Worm (Caenorhabditis elegans) whole organism, young adult: ENCODE data around the gene R05H5.7.

Experiments
- B0261.1 ChIP-seq: sonication (generic microtip); optimal IDR thresholded peaks from 2 replicates; lab custom pipeline; 2016; ENCODE audit warnings: mild to moderate bottlenecking, missing genetic modification characterization, moderate library complexity, missing compliant biosample characterization
- C06A6.2 ChIP-seq: fragments of 200-800 bp; sonication (Bioruptor generic); conservative IDR thresholded peaks from 2 replicates; pipeline ENCODE4 v1.3.6; 2022; ENCODE audit warnings: missing genetic modification characterization, missing compliant biosample characterization
- F10E7.11 ChIP-seq: sonication (generic microtip); optimal IDR thresholded peaks from 2 replicates; lab custom pipeline; 2017; ENCODE audit warnings: mild to moderate bottlenecking, missing genetic modification characterization, moderate library complexity, missing compliant biosample characterization
- F33H1.4 ChIP-seq: fragments of 200-800 bp; sonication (Bioruptor generic); IDR thresholded peaks from 2 replicates; pipeline ENCODE4 v1.3.6; 2022; ENCODE audit warnings: missing genetic modification reagents, missing genetic modification characterization, missing compliant biosample characterization
- F37B4.10 ChIP-seq: fragments of 200-800 bp; sonication (Bioruptor generic); IDR thresholded peaks from 2 replicates; pipeline ENCODE4 v1.3.6; 2022; ENCODE audit warnings: missing genetic modification characterization, missing compliant biosample characterization
- F49E8.2 ChIP-seq: sonication (generic microtip); optimal IDR thresholded peaks from 3 replicates; lab custom pipeline; 2017; ENCODE audit warnings: missing genetic modification characterization, mild to moderate bottlenecking, missing compliant biosample characterization, antibody characterized with exemption, moderate library complexity; ENCODE audit not compliant: insufficient read depth
- F55B11.4 ChIP-seq: sonication (generic microtip); optimal IDR thresholded peaks from 2 replicates; lab custom pipeline; 2016; ENCODE audit warnings: missing compliant biosample characterization, missing genetic modification characterization, borderline replicate concordance; ENCODE audit not compliant: insufficient read depth
- F57C9.4 ChIP-seq: sonication (generic microtip); optimal IDR thresholded peaks from 2 replicates; lab custom pipeline; 2017; ENCODE audit warnings: mild to moderate bottlenecking, missing genetic modification characterization, missing compliant biosample characterization
- K12H6.12 ChIP-seq: fragments of 200-800 bp; sonication (Bioruptor generic); optimal IDR thresholded peaks from 2 replicates; lab custom pipeline; 2018; ENCODE audit warnings: mild to moderate bottlenecking, missing genetic modification characterization, missing compliant biosample characterization
- T07F8.4 ChIP-seq: sonication (generic microtip); optimal IDR thresholded peaks from 2 replicates; lab custom pipeline; 2016; ENCODE audit warnings: mild to moderate bottlenecking, missing genetic modification characterization, moderate library complexity, missing compliant biosample characterization
- T26A5.8 ChIP-seq: sonication (generic microtip); optimal IDR thresholded peaks from 2 replicates; lab custom pipeline; 2016; ENCODE audit warnings: missing genetic modification characterization, missing compliant biosample characterization
- Y95B8A.8 ChIP-seq: fragments of 200-800 bp; sonication (Bioruptor generic); IDR thresholded peaks from 2 replicates; pipeline ENCODE4 v1.3.6; 2022; ENCODE audit warnings: missing genetic modification reagents, missing genetic modification characterization, missing compliant biosample characterization
- akir-1 ChIP-seq: fragments of 200-800 bp; sonication (Bioruptor generic); optimal IDR thresholded peaks from 2 replicates; lab custom pipeline; 2018; ENCODE audit warnings: mild to moderate bottlenecking, missing genetic modification characterization, moderate library complexity, missing compliant biosample characterization
- aptf-2 ChIP-seq: fragments of 200-800 bp; sonication (Bioruptor generic); conservative IDR thresholded peaks from 2 replicates; pipeline ENCODE4 v1.3.6; 2022; ENCODE audit warnings: missing genetic modification reagents, missing genetic modification characterization, missing compliant biosample characterization
- aptf-3 ChIP-seq: fragments of 200-800 bp; sonication (Bioruptor generic); IDR thresholded peaks from 2 replicates; pipeline ENCODE4 v1.3.6; 2022; ENCODE audit warnings: missing genetic modification characterization, missing compliant biosample characterization
- ccch-3 ChIP-seq: fragments of 200-800 bp; sonication (Bioruptor generic); optimal IDR thresholded peaks from 2 replicates; lab custom pipeline; 2018; ENCODE audit warnings: mild to moderate bottlenecking, missing genetic modification characterization, missing compliant biosample characterization
- ceh-58 ChIP-seq: fragments of 200-800 bp; sonication (Bioruptor generic); IDR thresholded peaks from 2 replicates; pipeline ENCODE4 v1.3.6; 2022; ENCODE audit warnings: missing genetic modification characterization, missing compliant biosample characterization
- chd-7 ChIP-seq: sonication (generic microtip); optimal IDR thresholded peaks from 2 replicates; lab custom pipeline; 2016; ENCODE audit warnings: mild to moderate bottlenecking, missing genetic modification characterization, moderate library complexity, missing compliant biosample characterization
- dox-1 ChIP-seq: fragments of 200-800 bp; sonication (Bioruptor generic); IDR thresholded peaks from 2 replicates; pipeline ENCODE4 v1.3.6; 2022; ENCODE audit warnings: missing genetic modification reagents, missing genetic modification characterization, missing compliant biosample characterization
- egl-18 ChIP-seq: fragments of 200-800 bp; sonication (Bioruptor generic); IDR thresholded peaks from 2 replicates; pipeline ENCODE4 v1.3.6; 2022; ENCODE audit warnings: missing genetic modification reagents, missing genetic modification characterization, missing compliant biosample characterization
- egrh-3 ChIP-seq: fragments of 200-800 bp; sonication (Bioruptor generic); IDR thresholded peaks from 2 replicates; pipeline ENCODE4 v1.3.6; 2022; ENCODE audit warnings: missing genetic modification reagents, missing genetic modification characterization, missing compliant biosample characterization
- ets-4 ChIP-seq: fragments of 200-800 bp; sonication (Bioruptor generic); optimal IDR thresholded peaks from 2 replicates; lab custom pipeline; 2018; ENCODE audit warnings: mild to moderate bottlenecking, missing genetic modification characterization, missing compliant biosample characterization
- him-1 ChIP-seq: sonication (generic microtip); optimal IDR thresholded peaks from 2 replicates; lab custom pipeline; 2016; ENCODE audit warnings: missing genotype, missing genetic modification reagents, missing genetic modification characterization, missing compliant biosample characterization
- hmg-20 ChIP-seq: fragments of 200-800 bp; sonication (Bioruptor generic); IDR thresholded peaks from 2 replicates; pipeline ENCODE4 v1.3.6; 2022; ENCODE audit warnings: missing genetic modification reagents, missing genetic modification characterization, missing compliant biosample characterization
- hrde-1 ChIP-seq: sonication (generic microtip); optimal IDR thresholded peaks from 2 replicates; lab custom pipeline; 2016; ENCODE audit warnings: missing genetic modification characterization, mild to moderate bottlenecking, missing compliant biosample characterization, moderate library complexity, missing genotype, missing genetic modification reagents, borderline replicate concordance
- lir-1 ChIP-seq: fragments of 200-800 bp; sonication (Bioruptor generic); conservative IDR thresholded peaks from 2 replicates; pipeline ENCODE4 v1.3.6; 2022; ENCODE audit warnings: missing genetic modification reagents, missing genetic modification characterization, missing compliant biosample characterization
- madf-10 ChIP-seq: sonication (generic microtip); optimal IDR thresholded peaks from 2 replicates; lab custom pipeline; 2016; ENCODE audit warnings: mild to moderate bottlenecking, missing genetic modification characterization, missing compliant biosample characterization
- madf-6 ChIP-seq: fragments of 200-800 bp; sonication (Bioruptor generic); IDR thresholded peaks from 2 replicates; pipeline ENCODE4 v1.3.6; 2022; ENCODE audit warnings: missing genetic modification reagents, missing genetic modification characterization, missing compliant biosample characterization
- nfya-1 ChIP-seq: sonication (generic microtip); optimal IDR thresholded peaks from 2 replicates; lab custom pipeline; 2017; ENCODE audit warnings: antibody characterized with exemption, missing compliant biosample characterization, missing genetic modification characterization, borderline replicate concordance; ENCODE audit not compliant: insufficient read depth
- nhr-179 ChIP-seq: sonication (generic microtip); optimal IDR thresholded peaks from 2 replicates; lab custom pipeline; 2016; ENCODE audit warnings: mild to moderate bottlenecking, missing genetic modification characterization, missing compliant biosample characterization
- nhr-90 ChIP-seq: sonication (generic microtip); optimal IDR thresholded peaks from 2 replicates; lab custom pipeline; 2016; ENCODE audit warnings: missing genotype, mild to moderate bottlenecking, missing genetic modification characterization, missing compliant biosample characterization
- rcor-1 ChIP-seq: fragments of 200-800 bp; sonication (Bioruptor generic); IDR thresholded peaks from 2 replicates; pipeline ENCODE4 v1.3.6; 2022; ENCODE audit warnings: missing genetic modification reagents, missing genetic modification characterization, missing compliant biosample characterization
- snpc-3.4 ChIP-seq: sonication (generic microtip); optimal IDR thresholded peaks from 2 replicates; lab custom pipeline; 2017; ENCODE audit warnings: missing genetic modification characterization, mild to moderate bottlenecking, missing compliant biosample characterization, antibody characterized with exemption, moderate library complexity, missing genotype, missing genetic modification reagents
- snpc-4 ChIP-seq, 5 experiments: fragments of 150-350 bp in 1 of 5; sonication (generic microtip) in 4 of 5; optimal IDR thresholded peaks; 2 replicates each; lab custom pipeline; 2014 to 2018; ENCODE audit warnings: missing genetic modification characterization in 5 of 5, missing biosample characterization in 3 of 5, antibody characterized with exemption in 2 of 5, mild to moderate bottlenecking in 2 of 5, missing compliant biosample characterization in 2 of 5, missing genotype in 2 of 5, moderate library complexity in 2 of 5, missing genetic modification reagents in 1 of 5
- tbp1 ChIP-seq: fragments of 200-800 bp; sonication (Bioruptor generic); optimal IDR thresholded peaks from 2 replicates; lab custom pipeline; 2018; ENCODE audit warnings: mild to moderate bottlenecking, missing genetic modification characterization, missing compliant biosample characterization
- unc-130 ChIP-seq: sonication (generic microtip); optimal IDR thresholded peaks from 2 replicates; lab custom pipeline; 2016; ENCODE audit warnings: missing genetic modification reagents, missing genetic modification characterization, missing compliant biosample characterization
- ztf-25 ChIP-seq: fragments of 200-800 bp; sonication (Bioruptor generic); IDR thresholded peaks from 2 replicates; pipeline ENCODE4 v1.3.6; 2022; ENCODE audit warnings: missing genetic modification reagents, missing genetic modification characterization, missing compliant biosample characterization

Gene R05H5.7

DNA sequence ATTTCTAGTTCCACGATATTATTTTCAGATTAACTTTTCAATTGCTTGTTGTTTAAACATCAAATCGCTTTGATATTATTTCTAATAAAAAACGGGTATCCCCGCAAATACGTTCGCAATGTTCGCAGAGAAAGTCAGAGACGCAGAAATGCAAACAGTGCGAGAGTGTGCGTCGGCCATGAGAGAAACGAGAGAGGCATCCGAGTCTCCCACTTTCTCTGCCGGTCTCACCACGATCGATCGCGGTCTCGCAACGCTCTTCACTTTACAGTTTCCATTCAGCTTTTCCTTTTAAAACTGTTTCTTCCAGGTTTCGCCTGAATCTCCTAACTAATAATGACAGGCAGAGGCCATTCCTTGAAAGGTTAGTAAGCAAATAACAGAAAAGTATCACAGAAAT, 18.0 kb upstream of the R05H5.7 start, which contains the start of gene F33H1.4 (continued):
- TF ChIP-seq aptf-3 (GFP tag; lab: Robert Waterston, UW) (no peak), snpc-4 (GFP tag; optimal IDR thresholded peaks at IDR 0.05; lab: Kevin White, UChicago) (no peak), snpc-4 (tag; optimal IDR thresholded peaks at IDR 0.05; lab: Kevin White, UChicago) (peak in 1 of 4 experiments; percentile 6), F10E7.11 (tag; lab: Kevin White, UChicago) (no peak), lir-1 (no peak), T07F8.4 (tag; lab: Kevin White, UChicago) (no peak), rcor-1 (GFP tag; lab: Robert Waterston, UW) (peak; percentile 44; the same call in 1 of the 2 replicates), hrde-1 (no peak), K12H6.12 (tag; lab: Kevin White, UChicago) (no peak), akir-1 (GFP tag; lab: Kevin White, UChicago) (no peak), unc-130 (GFP tag; lab: Kevin White, UChicago) (peak; percentile 31), aptf-2 (GFP tag; lab: Robert Waterston, UW) (no peak), him-1 (tag; lab: Kevin White, UChicago) (no peak), chd-7 (no peak), nhr-90 (tag; lab: Kevin White, UChicago) (no peak), egl-18 (GFP tag; lab: Robert Waterston, UW) (no peak), madf-10 (tag; lab: Kevin White, UChicago) (peak; percentile 6), ztf-25 (GFP tag; lab: Robert Waterston, UW) (no peak), ets-4 (GFP tag; lab: Kevin White, UChicago) (no peak), F37B4.10 (no peak), tbp1 (GFP tag; lab: Kevin White, UChicago) (peak; percentile 41), hmg-20 (no peak), Y95B8A.8 (GFP tag; lab: Robert Waterston, UW) (0 out of 2 replicates have a peak, but pooled peaks have one; percentile 41), F33H1.4 (GFP tag; lab: Robert Waterston, UW) (peak; percentile 80), T26A5.8 (no peak), F49E8.2 (tag; lab: Kevin White, UChicago) (peak; percentile 60), nfya-1 (tag; lab: Kevin White, UChicago) (no peak), madf-6 (GFP tag; lab: Robert Waterston, UW) (peak; percentile 57), dox-1 (GFP tag; lab: Robert Waterston, UW) (peak; percentile 5; the same call in 1 of the 2 replicates), ccch-3 (GFP tag; lab: Kevin White, UChicago) (no peak)

- TF ChIP-seq B0261.1 (no peak), tbp1 (GFP tag; lab: Kevin White, UChicago) (no peak), him-1 (tag; lab: Kevin White, UChicago) (no peak), snpc-3.4 (no peak), ceh-58 (no peak), hrde-1 (no peak), dox-1 (GFP tag; lab: Robert Waterston, UW) (no peak), egrh-3 (no peak), nhr-179 (tag; lab: Kevin White, UChicago) (no peak), C06A6.2 (no peak), F55B11.4 (tag; lab: Kevin White, UChicago) (no peak), F57C9.4 (tag; lab: Kevin White, UChicago) (no peak)
- TF ChIP-seq, all 124 proteins: peak for 0
These were observed 9.7 kb upstream of the R05H5.7 start, which contains the start of gene srd-1 for ce11 chrII:10182634-10183033. Gene srd-1, minus strand, starts transcription at chrII:10182734.
